Fruit fly (Drosophila melanogaster): ENCODE measurements around the gene CG7368.

Gene CG7368

dm6 chr3L:11551949-11552348 is 45.1 kb upstream of the CG7368 start (continued):
- peak; percentile 72 for TF ChIP-seq CG18262 (tag; optimal IDR thresholded peaks at IDR 0.05)
- TF ChIP-seq CG3847 (GFP tag; IDR thresholded peaks at IDR 0.05), result no peak
- TF ChIP-seq ranshi (GFP tag; IDR thresholded peaks at IDR 0.05), result 0 out of 2 replicates have a peak, but pooled peaks have one; percentile 24
- no peak for TF ChIP-seq Mes4 (GFP tag; optimal IDR thresholded peaks at IDR 0.05)
- no peak for TF ChIP-seq CoRest (tag; optimal IDR thresholded peaks at IDR 0.05)
- peak in 1 of 3 experiments; percentile 74 for TF ChIP-seq lola (GFP tag; optimal IDR thresholded peaks at IDR 0.05)
- no peak for TF ChIP-seq Stat92E (GFP tag; optimal IDR thresholded peaks at IDR 0.05)
- TF ChIP-seq schlank (tag; optimal IDR thresholded peaks at IDR 0.05), result no peak
- no peak for TF ChIP-seq cas (GFP tag; IDR thresholded peaks at IDR 0.05)
- TF ChIP-seq ap (GFP tag; IDR thresholded peaks at IDR 0.05), result no peak
- no peak for TF ChIP-seq so (GFP tag; IDR thresholded peaks at IDR 0.05)
- no peak for TF ChIP-seq Fer1 (GFP tag; optimal IDR thresholded peaks at IDR 0.05)
- no peak for TF ChIP-seq CTCF (GFP tag; optimal IDR thresholded peaks at IDR 0.05)
- TF ChIP-seq Atf-2 (GFP tag; optimal IDR thresholded peaks at IDR 0.05), result no peak
- TF ChIP-seq NfI (GFP tag; optimal IDR thresholded peaks at IDR 0.05), result no peak
- TF ChIP-seq sisA (GFP tag; IDR thresholded peaks at IDR 0.05), result peak; percentile 45
- TF ChIP-seq CG11695 (GFP tag; IDR thresholded peaks at IDR 0.05), result 0 out of 3 replicates have a peak, but pooled peaks have one; percentile 35
- peak; percentile 27 for TF ChIP-seq CG12219 (GFP tag; optimal IDR thresholded peaks at IDR 0.05)
- TF ChIP-seq CG4424 (GFP tag; optimal IDR thresholded peaks at IDR 0.05), result no peak
- TF ChIP-seq btn (GFP tag; optimal IDR thresholded peaks at IDR 0.05), result no peak
- TF ChIP-seq TFAM (GFP tag; optimal IDR thresholded peaks at IDR 0.05), result no peak
- TF ChIP-seq gsb-n (tag; optimal IDR thresholded peaks at IDR 0.05), result peak; percentile 34
- TF ChIP-seq dysf (GFP tag; IDR thresholded peaks at IDR 0.05), result no peak; the same call in 2 of the 3 replicates
- TF ChIP-seq Hr78 (GFP tag; optimal IDR thresholded peaks at IDR 0.05), result no peak
- TF ChIP-seq CG16813 (GFP tag; IDR thresholded peaks at IDR 0.05; ENCODE audit: partially characterized antibody), result 0 out of 3 replicates have a peak, but pooled peaks have one; percentile 21
- no peak for TF ChIP-seq CG14441 (GFP tag; IDR thresholded peaks at IDR 0.05)
- no peak for TF ChIP-seq sqz (GFP tag; optimal IDR thresholded peaks at IDR 0.05)
- no peak for TF ChIP-seq CG3995 (GFP tag; optimal IDR thresholded peaks at IDR 0.05)
- peak; percentile 55 for TF ChIP-seq CG8388 (GFP tag; optimal IDR thresholded peaks at IDR 0.05)
- no peak for TF ChIP-seq B-H1 (GFP tag; IDR thresholded peaks at IDR 0.05)
- 0 out of 2 replicates have a peak, but pooled peaks have one; percentile 9 for TF ChIP-seq ttk (GFP tag; IDR thresholded peaks at IDR 0.05)
- no peak for TF ChIP-seq CG42726 (GFP tag; IDR thresholded peaks at IDR 0.05; ENCODE audit: partially characterized antibody)
- 0 out of 2 replicates have a peak, but pooled peaks have one; percentile 26 for TF ChIP-seq H2.0 (GFP tag; IDR thresholded peaks at IDR 0.05)
- no peak for TF ChIP-seq ro (GFP tag; IDR thresholded peaks at IDR 0.05)
- TF ChIP-seq tio (GFP tag; optimal IDR thresholded peaks at IDR 0.05), result peak; percentile 1
- no peak for TF ChIP-seq tx (GFP tag; optimal IDR thresholded peaks at IDR 0.05)
- no peak for TF ChIP-seq gfzf (GFP tag; optimal IDR thresholded peaks at IDR 0.05)
- no peak for TF ChIP-seq trem (tag; optimal IDR thresholded peaks at IDR 0.05)
- TF ChIP-seq cato (GFP tag; optimal IDR thresholded peaks at IDR 0.05; ENCODE audit: borderline replicate concordance), result peak; percentile 30
- peak; percentile 18 for TF ChIP-seq CG1602 (GFP tag; optimal IDR thresholded peaks at IDR 0.05)
- TF ChIP-seq bsh (GFP tag; optimal IDR thresholded peaks at IDR 0.05), result peak in 1 of 2 experiments; percentile 73
- no peak for TF ChIP-seq tll (GFP tag; optimal IDR thresholded peaks at IDR 0.05)
- peak; percentile 3 for TF ChIP-seq CG16815 (GFP tag; optimal IDR thresholded peaks at IDR 0.05)
- TF ChIP-seq CG17361 (GFP tag; IDR thresholded peaks at IDR 0.05), result peak; percentile 51; the same call in 1 of the 3 replicates
- TF ChIP-seq CG4404 (GFP tag; IDR thresholded peaks at IDR 0.05), result 0 out of 2 replicates have a peak, but pooled peaks have one; percentile 15
- no peak for TF ChIP-seq aop (GFP tag; IDR thresholded peaks at IDR 0.05)
- no peak for TF ChIP-seq CG14014 (GFP tag; IDR thresholded peaks at IDR 0.05)
- TF ChIP-seq MBD-R2 (GFP tag; IDR thresholded peaks at IDR 0.05), result no peak
- TF ChIP-seq chn (GFP tag; optimal IDR thresholded peaks at IDR 0.05), result peak; percentile 13
- TF ChIP-seq CG12744 (GFP tag; optimal IDR thresholded peaks at IDR 0.05), result no peak
- no peak for TF ChIP-seq CG12155 (GFP tag; optimal IDR thresholded peaks at IDR 0.05)

All from whole organism, embryonic.